Worm (Caenorhabditis elegans) whole organism, L2 larva: Measurements from ENCODE around the gene C13A2.9.

Experiments used
- ama-1 ChIP-seq: fragments of 150-350 bp; optimal IDR thresholded peaks from 2 replicates; lab custom pipeline; 2018; ENCODE audit warnings: inconsistent platforms
- nhr-25 ChIP-seq: fragments of 150-350 bp; sonication (generic microtip); optimal IDR thresholded peaks from 3 replicates; lab custom pipeline; 2014; ENCODE audit warnings: missing biosample characterization, missing genetic modification characterization
- unc-62 ChIP-seq: fragments of 150-350 bp; optimal IDR thresholded peaks from 2 replicates; lab custom pipeline; 2014; ENCODE audit warnings: missing biosample characterization, missing genetic modification reagents, missing genetic modification characterization

- no peak for TF ChIP-seq unc-62 (GFP tag; lab: Kevin White, UChicago)
- TF ChIP-seq ama-1: no peak
- no peak for TF ChIP-seq nhr-25 (tag; lab: Kevin White, UChicago)
Observed at ce11 chrV:7224947-7225346, 39.0 kb downstream of the C13A2.9 start, which contains the start of gene fkb-3.
